Fruit fly (Drosophila melanogaster): ENCODE data around the gene btl.

The btl gene

DNA sequence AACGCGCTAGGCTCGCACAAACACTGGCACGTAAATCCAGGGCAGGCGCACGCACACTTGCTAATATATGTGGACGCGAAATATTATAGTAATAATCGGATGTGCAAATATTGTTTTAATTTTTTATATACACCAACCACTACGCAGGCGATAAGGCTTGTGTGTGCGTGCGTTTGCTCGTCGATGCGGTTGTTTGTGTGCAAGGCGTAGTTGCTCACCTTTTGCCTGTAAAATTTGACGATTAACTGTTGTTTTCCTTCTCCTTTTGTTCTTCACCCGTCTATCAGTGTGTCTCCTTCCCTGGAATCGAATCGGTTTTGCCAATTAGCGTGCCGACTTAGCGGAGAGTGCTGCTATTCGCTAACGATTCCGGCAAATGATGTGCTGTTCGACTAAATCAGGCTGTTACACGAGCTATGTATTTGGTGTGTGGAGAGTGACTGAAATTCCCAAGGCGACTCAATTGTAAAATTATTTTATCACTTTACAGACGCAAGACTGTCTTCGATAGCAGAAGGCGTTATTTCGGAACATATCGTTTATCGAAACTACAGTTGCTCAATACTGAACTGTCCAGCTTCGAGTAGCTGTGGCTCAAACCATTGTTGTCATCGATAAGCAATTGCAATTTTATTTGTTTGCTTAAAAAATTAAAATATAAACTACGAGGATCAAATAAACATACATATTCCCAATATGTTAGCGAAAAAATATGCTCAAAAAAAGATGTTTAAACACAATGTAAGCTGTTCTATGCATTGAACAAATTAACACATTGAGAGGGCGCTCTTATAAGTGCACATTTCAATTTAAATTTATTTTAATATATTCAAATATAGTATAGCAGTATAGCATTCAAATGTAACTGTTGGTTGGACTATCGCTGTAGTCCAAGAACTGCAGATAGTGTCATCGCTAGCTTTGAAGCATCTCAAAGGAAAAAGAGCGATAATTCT lies 44.1 kb upstream of the btl start, which contains the start of the genes CG6650 and endos (continued):
- TF ChIP-seq CG12299 (tag; optimal IDR thresholded peaks at IDR 0.05) (peak; percentile 2), CG17829 (tag; optimal IDR thresholded peaks at IDR 0.05) (peak; percentile 52), pum (GFP tag; optimal IDR thresholded peaks at IDR 0.05) (peak; percentile 10), Myb (GFP tag; optimal IDR thresholded peaks at IDR 0.05) (peak; percentile 87), CG2120 (GFP tag; optimal IDR thresholded peaks at IDR 0.05) (peak; percentile 22), CG4820 (GFP tag; optimal IDR thresholded peaks at IDR 0.05) (peak; percentile 2), trem (tag; optimal IDR thresholded peaks at IDR 0.05) (peak; percentile 63), row (GFP tag; IDR thresholded peaks at IDR 0.05) (peak; percentile 70), HLH54F (GFP tag; optimal IDR thresholded peaks at IDR 0.05) (peak; percentile 4), pros (GFP tag; optimal IDR thresholded peaks at IDR 0.05) (no peak), Optix (GFP tag; IDR thresholded peaks at IDR 0.05) (no peak), CG10431 (GFP tag; optimal IDR thresholded peaks at IDR 0.05) (peak; percentile 21), CG7963 (GFP tag; IDR thresholded peaks at IDR 0.05; ENCODE audit: partially characterized antibody) (peak; percentile 77), slbo (GFP tag; IDR thresholded peaks at IDR 0.05) (peak; percentile 56; the same call in 1 of the 2 replicates), br (optimal IDR thresholded peaks at IDR 0.05) (no peak), unc-4 (GFP tag; IDR thresholded peaks at IDR 0.05; ENCODE audit: partially characterized antibody) (peak; percentile 68), Ssrp (tag; optimal IDR thresholded peaks at IDR 0.05) (no peak), Gug (GFP tag; IDR thresholded peaks at IDR 0.05) (peak; percentile 18; the same call in 1 of the 4 replicates), CG17361 (GFP tag; IDR thresholded peaks at IDR 0.05) (peak; percentile 64; the same call in 2 of the 3 replicates), CG9797 (GFP tag; optimal IDR thresholded peaks at IDR 0.05) (peak; percentile 32), nom (GFP tag; optimal IDR thresholded peaks at IDR 0.05) (peak; percentile 64), CG11695 (GFP tag; IDR thresholded peaks at IDR 0.05) (peak; percentile 34; the same call in 1 of the 3 replicates), CG31441 (GFP tag; IDR thresholded peaks at IDR 0.05) (peak; percentile 55; the same call in 1 of the 2 replicates), Trl (optimal IDR thresholded peaks at IDR 0.05) (no peak), Trl (GFP tag; optimal IDR thresholded peaks at IDR 0.05) (no peak), schlank (tag; optimal IDR thresholded peaks at IDR 0.05) (no peak), Ptx1 (GFP tag; IDR thresholded peaks at IDR 0.05) (0 out of 2 replicates have a peak, but pooled peaks have one; percentile 36), tin (GFP tag; optimal IDR thresholded peaks at IDR 0.05) (peak; percentile 37), Dfd (GFP tag; optimal IDR thresholded peaks at IDR 0.05) (no peak), ERR (GFP tag; optimal IDR thresholded peaks at IDR 0.05) (no peak), twi (tag; optimal IDR thresholded peaks at IDR 0.05) (no peak), Dll (GFP tag; IDR thresholded peaks at IDR 0.05; ENCODE audit: partially characterized antibody) (peak; percentile 85), CG11093 (GFP tag; IDR thresholded peaks at IDR 0.05) (0 out of 3 replicates have a peak, but pooled peaks have one; percentile 33), CG3847 (GFP tag; IDR thresholded peaks at IDR 0.05) (peak; percentile 38), maf-S (GFP tag; optimal IDR thresholded peaks at IDR 0.05) (no peak), CG12769 (tag; optimal IDR thresholded peaks at IDR 0.05) (no peak), gro (GFP tag; optimal IDR thresholded peaks at IDR 0.05) (no peak), nmo (GFP tag; optimal IDR thresholded peaks at IDR 0.05) (peak; percentile 58), CG14710 (tag; optimal IDR thresholded peaks at IDR 0.05) (peak; percentile 77), CG18262 (tag; optimal IDR thresholded peaks at IDR 0.05) (peak; percentile 56), CG43689 (GFP tag; IDR thresholded peaks at IDR 0.05) (no peak), CG18599 (GFP tag; optimal IDR thresholded peaks at IDR 0.05) (peak; percentile 56), lmd (GFP tag; IDR thresholded peaks at IDR 0.05) (peak; percentile 25; the same call in 1 of the 2 replicates), CG34422 (GFP tag; IDR thresholded peaks at IDR 0.05) (0 out of 3 replicates have a peak, but pooled peaks have one; percentile 30), CG15073 (GFP tag; optimal IDR thresholded peaks at IDR 0.05) (no peak), zen2 (GFP tag; IDR thresholded peaks at IDR 0.05; ENCODE audit: partially characterized antibody) (peak; percentile 19), ato (GFP tag; IDR thresholded peaks at IDR 0.05; ENCODE audit: partially characterized antibody) (peak; percentile 8; the same call in 1 of the 2 replicates), CG17802 (tag; optimal IDR thresholded peaks at IDR 0.05) (no peak)
